Worm (Caenorhabditis elegans) whole organism, L4 larva: Measurements from ENCODE around the gene F13A7.14.

Source experiments
- Y48G9A.11 ChIP-seq: fragments of 200-800 bp; sonication (Bioruptor generic); IDR thresholded peaks from 2 replicates; pipeline ENCODE4 v1.3.6; 2022; ENCODE audit warnings: missing genetic modification reagents, missing genetic modification characterization, missing compliant biosample characterization
- Y5F2A.4 ChIP-seq: fragments of 200-800 bp; sonication (Bioruptor generic); optimal IDR thresholded peaks from 2 replicates; lab custom pipeline; 2018; ENCODE audit warnings: mild to moderate bottlenecking, missing genetic modification characterization, missing compliant biosample characterization
- aha-1 ChIP-seq: fragments of 150-350 bp; peaks from one replicate; lab custom pipeline; 2014; ENCODE audit warnings: missing biosample characterization, missing genetic modification characterization
- aly-2 ChIP-seq: sonication (generic microtip); optimal IDR thresholded peaks from 2 replicates; lab custom pipeline; 2018; ENCODE audit warnings: missing biosample characterization, missing genetic modification characterization
- attf-4 ChIP-seq: sonication (generic microtip); optimal IDR thresholded peaks from 3 replicates; lab custom pipeline; 2017; ENCODE audit warnings: missing biosample characterization, missing genetic modification characterization
- ceh-28 ChIP-seq: fragments of 150-350 bp; optimal IDR thresholded peaks from 2 replicates; lab custom pipeline; 2014; ENCODE audit warnings: missing biosample characterization, missing genetic modification reagents, missing genetic modification characterization
- ceh-44 ChIP-seq: fragments of 200-800 bp; sonication (Bioruptor generic); IDR thresholded peaks from 2 replicates; pipeline ENCODE4 v1.3.6; 2022; ENCODE audit warnings: missing genetic modification reagents, missing genetic modification characterization, missing compliant biosample characterization
- daf-16 ChIP-seq, 3 experiments: sonication (generic microtip); optimal IDR thresholded peaks; 2 replicates each; lab custom pipeline; 2016 to 2017; ENCODE audit warnings: missing genetic modification characterization in 3 of 3, missing genetic modification reagents in 3 of 3, mild to moderate bottlenecking in 2 of 3, missing compliant biosample characterization in 2 of 3, missing biosample characterization in 1 of 3, moderate library complexity in 1 of 3
- dmd-6 ChIP-seq: fragments of 200-800 bp; sonication (Bioruptor generic); IDR thresholded peaks from 2 replicates; pipeline ENCODE4 v1.3.6; 2022; ENCODE audit warnings: missing genetic modification reagents, missing genetic modification characterization, missing compliant biosample characterization
- dmd-8 ChIP-seq: fragments of 200-800 bp; sonication (Bioruptor generic); IDR thresholded peaks from 2 replicates; pipeline ENCODE4 v1.3.6; 2022; ENCODE audit warnings: missing genetic modification characterization, missing compliant biosample characterization
- gei-8 ChIP-seq: fragments of 200-800 bp; sonication (Bioruptor generic); optimal IDR thresholded peaks from 2 replicates; lab custom pipeline; 2018; ENCODE audit warnings: mild to moderate bottlenecking, missing genetic modification characterization, missing compliant biosample characterization
- hlh-30 ChIP-seq: sonication (generic microtip); optimal IDR thresholded peaks from 2 replicates; lab custom pipeline; 2017; ENCODE audit warnings: antibody characterized with exemption, mild to moderate bottlenecking, missing genetic modification characterization, missing compliant biosample characterization; ENCODE audit not compliant: insufficient read depth
- jun-1 ChIP-seq: fragments of 150-350 bp; optimal IDR thresholded peaks from 2 replicates; lab custom pipeline; 2014; ENCODE audit warnings: missing biosample characterization, missing genetic modification reagents, missing genetic modification characterization
- lin-13 ChIP-seq: fragments of 150-350 bp; optimal IDR thresholded peaks from 2 replicates; lab custom pipeline; 2014; ENCODE audit warnings: missing biosample characterization, missing genetic modification reagents, missing genetic modification characterization
- lin-38 ChIP-seq: fragments of 200-800 bp; sonication (Bioruptor generic); IDR thresholded peaks from 2 replicates; pipeline ENCODE4 v1.3.6; 2022; ENCODE audit warnings: missing genetic modification reagents, missing genetic modification characterization, missing compliant biosample characterization
- lin-39 ChIP-seq: fragments of 150-350 bp; optimal IDR thresholded peaks from 2 replicates; lab custom pipeline; 2014; ENCODE audit warnings: missing biosample characterization, missing genetic modification reagents, missing genetic modification characterization
- lir-3 ChIP-seq: sonication (generic microtip); optimal IDR thresholded peaks from 2 replicates; lab custom pipeline; 2016; ENCODE audit warnings: mild to moderate bottlenecking, missing genetic modification characterization, missing compliant biosample characterization
- madf-9 ChIP-seq: fragments of 200-800 bp; sonication (Bioruptor generic); conservative IDR thresholded peaks from 2 replicates; pipeline ENCODE4 v1.3.6; 2022; ENCODE audit warnings: missing genetic modification reagents, missing genetic modification characterization, missing compliant biosample characterization
- mdt-29 ChIP-seq: fragments of 200-800 bp; sonication (Bioruptor generic); IDR thresholded peaks from 2 replicates; pipeline ENCODE4 v1.3.6; 2022; ENCODE audit warnings: missing genetic modification reagents, missing genetic modification characterization, missing compliant biosample characterization
- mep-1 ChIP-seq: fragments of 150-350 bp; sonication (generic microtip); optimal IDR thresholded peaks from 3 replicates; lab custom pipeline; 2014; ENCODE audit warnings: missing biosample characterization, missing genetic modification characterization
- mxl-2 ChIP-seq: fragments of 200-800 bp; sonication (Bioruptor generic); conservative IDR thresholded peaks from 2 replicates; pipeline ENCODE4 v1.3.6; 2022; ENCODE audit warnings: missing genetic modification reagents, missing genetic modification characterization, missing compliant biosample characterization
- nhr-102 ChIP-seq: sonication (generic microtip); optimal IDR thresholded peaks from 2 replicates; lab custom pipeline; 2016; ENCODE audit warnings: mild to moderate bottlenecking, missing genetic modification characterization, moderate library complexity, missing compliant biosample characterization
- nhr-28 ChIP-seq: fragments of 150-350 bp; optimal IDR thresholded peaks from 2 replicates; lab custom pipeline; 2014; ENCODE audit warnings: missing biosample characterization, missing genetic modification characterization
- nhr-6 ChIP-seq: fragments of 150-350 bp; optimal IDR thresholded peaks from 2 replicates; lab custom pipeline; 2014; ENCODE audit warnings: missing biosample characterization, missing genetic modification characterization
- nhr-77 ChIP-seq: fragments of 150-350 bp; optimal IDR thresholded peaks from 2 replicates; lab custom pipeline; 2014; ENCODE audit warnings: missing biosample characterization, missing genetic modification characterization
- unc-62 ChIP-seq, 3 experiments: fragments of 150-350 bp in 1 of 3; sonication (generic microtip); optimal IDR thresholded peaks in 2 of 3; peaks in 1 of 3; 1 replicate in 1 of 3; 2 replicates in 2 of 3; lab custom pipeline; 2014 to 2017; ENCODE audit warnings: missing biosample characterization in 3 of 3, missing genetic modification characterization in 3 of 3, missing genetic modification reagents in 3 of 3, missing genotype in 1 of 3
- zip-11 ChIP-seq: fragments of 200-800 bp; sonication (Bioruptor generic); IDR thresholded peaks from 2 replicates; pipeline ENCODE4 v1.3.6; 2022; ENCODE audit warnings: missing genetic modification characterization, missing compliant biosample characterization
- ztf-11 ChIP-seq: fragments of 150-350 bp; optimal IDR thresholded peaks from 2 replicates; lab custom pipeline; 2014; ENCODE audit warnings: missing biosample characterization, missing genetic modification characterization
- ztf-7 ChIP-seq: fragments of 150-350 bp; optimal IDR thresholded peaks from 2 replicates; lab custom pipeline; 2014; ENCODE audit warnings: missing biosample characterization, missing genetic modification characterization

Gene F13A7.14

DNA sequence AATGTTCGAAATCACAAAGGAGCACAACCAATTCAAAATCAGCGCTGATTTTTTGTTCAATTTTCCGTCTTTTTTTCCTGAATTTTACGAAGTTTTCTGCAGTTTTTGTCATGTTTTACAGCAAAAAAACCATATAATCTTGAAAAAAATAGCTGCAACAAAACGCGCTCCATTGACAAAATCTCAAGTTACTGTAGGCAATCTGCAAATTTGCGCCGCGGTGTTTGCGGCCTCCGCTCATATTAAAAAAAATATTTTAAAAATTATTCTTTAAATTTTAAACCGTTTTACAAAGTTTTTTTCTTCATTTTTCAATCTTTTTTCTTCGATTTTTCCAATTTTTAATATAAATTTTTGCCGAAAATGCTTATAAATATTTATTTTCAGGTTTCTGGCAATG, 3.7 kb downstream of the F13A7.14 start:
- peak; percentile 75 for TF ChIP-seq lin-38 (GFP tag; lab: Robert Waterston, UW)
- TF ChIP-seq Y48G9A.11 (GFP tag; lab: Robert Waterston, UW): no peak
- no peak for TF ChIP-seq mep-1

DNA sequence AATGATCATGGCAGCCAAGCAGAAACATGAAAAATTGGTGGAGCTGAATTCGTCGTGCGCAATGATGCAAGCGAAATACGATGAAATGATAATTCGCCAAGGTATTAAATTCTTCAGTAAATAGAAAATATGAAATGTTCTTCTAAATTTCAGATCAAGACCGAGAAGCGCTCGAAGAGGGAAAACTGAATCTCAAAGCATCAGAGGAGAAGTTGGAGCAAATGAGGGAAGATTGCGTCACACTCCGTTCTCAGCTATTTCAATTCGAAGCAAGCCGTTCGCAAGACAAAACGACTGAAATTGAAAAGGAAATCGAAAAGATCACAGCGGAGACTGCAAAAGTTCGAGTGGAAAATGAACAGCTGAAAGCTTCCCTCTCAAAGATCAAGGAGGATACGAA, 4.7 kb downstream of the F13A7.14 start:
- TF ChIP-seq unc-62 (GFP tag; optimal IDR thresholded peaks at IDR 0.05 in 1 of 2; lab: Kevin White, UChicago) (peak in 1 of 2 experiments; percentile 70), unc-62 (tag; optimal IDR thresholded peaks at IDR 0.05; lab: Kevin White, UChicago) (no peak), mdt-29 (GFP tag; lab: Robert Waterston, UW) (no peak), gei-8 (GFP tag; lab: Kevin White, UChicago) (no peak), ceh-44 (no peak), nhr-77 (tag; lab: Kevin White, UChicago) (no peak), lin-13 (no peak)

DNA sequence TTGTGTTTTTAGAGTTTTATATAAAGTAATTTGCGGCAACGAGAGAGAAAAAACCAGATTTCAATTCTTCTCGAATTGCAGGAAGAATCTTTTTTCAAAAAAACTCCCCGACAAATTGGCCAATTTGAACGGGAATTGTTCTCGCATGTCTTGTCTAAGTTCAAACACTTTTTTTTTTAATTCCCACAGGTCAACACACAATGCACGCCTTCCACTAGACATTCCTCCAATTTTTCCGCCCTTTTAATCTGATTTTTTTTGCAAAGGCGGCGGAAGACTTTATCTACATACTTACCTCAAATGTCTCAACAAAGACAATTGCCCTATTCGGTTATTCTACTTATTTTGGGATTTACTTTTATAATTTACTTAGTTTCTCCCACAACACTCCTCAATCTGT, 6.0 kb downstream of the F13A7.14 start, which contains the start of gene F26D2.3:
F26D2.3 (plus strand) TSS at position 301 of the 400 bp plus-strand sequence.
- no peak for TF ChIP-seq aly-2 (tag; lab: Kevin White, UChicago)
- TF ChIP-seq daf-16 (GFP tag; optimal IDR thresholded peaks at IDR 0.05; lab: Kevin White, UChicago): no peak
- no peak for TF ChIP-seq daf-16 (tag; optimal IDR thresholded peaks at IDR 0.05; lab: Kevin White, UChicago)
- TF ChIP-seq attf-4 (tag; lab: Kevin White, UChicago): no peak
- TF ChIP-seq zip-11 (GFP tag; lab: Robert Waterston, UW): no peak

DNA sequence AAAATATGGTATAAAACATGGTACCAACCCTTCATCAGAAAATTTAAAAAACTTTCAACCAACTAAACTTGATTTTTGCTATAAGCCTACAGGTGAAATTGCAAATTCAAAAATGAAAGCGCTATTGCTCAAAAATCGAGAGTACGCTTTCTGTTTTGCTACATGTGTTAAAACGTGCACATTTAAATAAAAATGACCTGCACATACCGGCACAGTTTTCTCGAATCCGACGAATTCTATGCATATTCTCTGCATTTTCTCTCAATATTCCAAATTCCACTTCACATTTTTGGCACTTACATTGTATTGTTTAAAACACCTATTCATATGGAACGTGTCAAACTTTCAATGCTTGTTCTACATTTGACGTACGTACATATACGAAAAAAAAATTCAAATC, 8.8 kb downstream of the F13A7.14 start, which contains the start of gene srh-145:
srh-145 (plus strand) TSS at position 193 of the 400 bp plus-strand sequence.
- TF ChIP-seq unc-62 (GFP tag; optimal IDR thresholded peaks at IDR 0.05 in 1 of 2; lab: Kevin White, UChicago) (peak in 1 of 2 experiments; percentile 60), unc-62 (tag; optimal IDR thresholded peaks at IDR 0.05; lab: Kevin White, UChicago) (no peak), aha-1 (tag; lab: Kevin White, UChicago) (peak; percentile 78), dmd-6 (GFP tag; lab: Robert Waterston, UW) (no peak), mxl-2 (GFP tag; lab: Robert Waterston, UW) (0 out of 2 replicates have a peak, but pooled peaks have one; percentile 11), zip-11 (GFP tag; lab: Robert Waterston, UW) (no peak), hlh-30 (tag; lab: Kevin White, UChicago) (no peak)
- TF ChIP-seq, all 104 proteins: peak for 3

DNA sequence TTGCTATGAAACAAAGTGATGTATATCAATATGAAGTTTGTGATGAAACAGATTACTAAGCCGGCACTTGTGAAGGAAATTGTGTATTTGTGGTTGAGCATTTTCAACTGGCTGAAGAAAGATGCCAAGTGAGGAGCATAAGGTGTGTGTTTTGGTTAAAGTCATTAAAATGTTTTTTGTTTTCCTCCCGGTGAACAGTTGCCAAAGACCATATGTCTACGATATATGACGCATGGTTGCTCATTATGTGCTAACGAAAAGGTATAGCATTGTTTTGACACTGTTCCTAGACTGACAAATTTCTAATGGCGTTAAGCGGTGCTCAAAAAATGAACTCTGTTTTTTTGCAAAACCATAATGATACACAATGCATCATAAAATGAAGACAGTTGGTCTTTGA, 15.3 kb downstream of the F13A7.14 start, which contains the start of gene str-55:
str-55 (minus strand) TSS at position 101 of the 400 bp plus-strand sequence.
- TF ChIP-seq nhr-28 (no peak), nhr-6 (tag; lab: Kevin White, UChicago) (no peak), hlh-30 (tag; lab: Kevin White, UChicago) (no peak), Y5F2A.4 (no peak), nhr-102 (tag; lab: Kevin White, UChicago) (no peak), ceh-28 (tag; lab: Kevin White, UChicago) (no peak), mxl-2 (GFP tag; lab: Robert Waterston, UW) (no peak), ztf-7 (no peak)

DNA sequence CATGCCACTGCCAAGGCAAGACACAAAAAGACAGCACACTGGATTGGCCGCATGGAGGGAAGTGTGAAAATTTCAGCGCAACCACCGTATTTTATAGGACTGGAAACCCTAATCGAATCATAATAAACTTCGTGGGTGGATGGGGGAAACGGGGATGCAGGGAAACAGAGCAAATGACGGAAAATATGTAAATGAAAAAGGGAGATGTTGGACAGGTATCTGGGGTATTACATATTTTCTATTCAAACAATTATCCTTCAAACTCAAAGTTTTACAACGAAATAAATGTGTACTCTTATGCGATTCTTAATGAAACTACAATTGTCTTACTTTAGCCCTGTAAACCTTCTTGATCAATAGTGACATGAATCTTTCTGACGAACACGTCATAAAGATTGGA, 18.1 kb downstream of the F13A7.14 start, which contains the start of gene F26D2.16:
F26D2.16 (minus strand) TSS at position 101 of the 400 bp plus-strand sequence.
- TF ChIP-seq Y5F2A.4 (no peak), aly-2 (tag; lab: Kevin White, UChicago) (no peak), aha-1 (tag; lab: Kevin White, UChicago) (peak; percentile 81), ztf-11 (tag; lab: Kevin White, UChicago) (no peak), zip-11 (GFP tag; lab: Robert Waterston, UW) (no peak), ceh-28 (tag; lab: Kevin White, UChicago) (no peak)
- TF ChIP-seq, all 104 proteins: peak for 1

DNA sequence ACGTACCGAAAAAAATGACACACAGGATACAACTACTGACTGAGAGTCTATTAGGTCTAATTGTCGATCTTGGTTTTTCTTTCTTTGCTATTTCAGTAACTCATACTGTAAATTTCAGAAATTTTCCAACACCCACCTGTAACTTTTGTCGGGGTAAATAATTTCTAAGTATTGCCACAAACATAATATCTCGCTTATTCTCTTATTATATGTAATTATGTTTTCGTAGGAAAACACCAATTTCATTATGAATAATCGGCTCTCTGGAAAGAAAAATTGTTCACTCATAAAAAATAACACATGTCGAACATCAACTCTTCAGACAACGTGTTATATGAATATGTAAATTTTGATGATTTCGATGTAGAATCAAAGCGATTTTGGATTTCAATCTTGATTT, 19.0 kb downstream of the F13A7.14 start, which contains the start of gene srw-48:
srw-48 (plus strand) TSS at position 301 of the 400 bp plus-strand sequence.
- TF ChIP-seq lin-39: no peak
- TF ChIP-seq dmd-8 (GFP tag; lab: Robert Waterston, UW): no peak
- TF ChIP-seq lir-3: no peak
- no peak for TF ChIP-seq nhr-77 (tag; lab: Kevin White, UChicago)
- TF ChIP-seq jun-1: no peak
- no peak for TF ChIP-seq hlh-30 (tag; lab: Kevin White, UChicago)
- no peak for TF ChIP-seq madf-9 (GFP tag; lab: Robert Waterston, UW)
- no peak for TF ChIP-seq ceh-44
